Fruit fly (Drosophila melanogaster) whole organism, adult: Measurements from ENCODE around the gene Jon65Aii.

Experiments used
- CG11617 ChIP-seq: fragments of 200-800 bp; sonication (Bioruptor generic); optimal IDR thresholded peaks from 2 replicates; lab custom pipeline; 2017; ENCODE audit warnings: mild to moderate bottlenecking, missing biosample characterization, missing genetic modification reagents, missing genetic modification characterization
- CG12768 ChIP-seq: fragments of 200-800 bp; sonication (Bioruptor generic); optimal IDR thresholded peaks from 2 replicates; lab custom pipeline; 2017; ENCODE audit warnings: missing biosample characterization, missing genetic modification characterization, mild to moderate bottlenecking, moderate library complexity, missing genetic modification reagents
- CG33017 ChIP-seq: fragments of 200-800 bp; sonication (Bioruptor generic); optimal IDR thresholded peaks from 2 replicates; lab custom pipeline; 2018; ENCODE audit warnings: missing biosample characterization, mild to moderate bottlenecking, missing genetic modification characterization, moderate library complexity
- CG7101 ChIP-seq: fragments of 200-800 bp; sonication (Bioruptor generic); optimal IDR thresholded peaks from 2 replicates; lab custom pipeline; 2018; ENCODE audit warnings: missing biosample characterization, mild to moderate bottlenecking, missing genetic modification characterization, moderate library complexity
- Clk ChIP-seq: fragments of 200-800 bp; sonication (Bioruptor generic); optimal IDR thresholded peaks from 2 replicates; lab custom pipeline; 2017; ENCODE audit warnings: missing biosample characterization, missing genetic modification characterization
- Crg-1 ChIP-seq: fragments of 200-800 bp; sonication (Bioruptor generic); optimal IDR thresholded peaks from 2 replicates; lab custom pipeline; 2016; ENCODE audit warnings: missing biosample characterization, missing genetic modification characterization
- Mnt ChIP-seq: fragments of 200-800 bp; sonication (Bioruptor generic); optimal IDR thresholded peaks from 2 replicates; lab custom pipeline; 2016; ENCODE audit warnings: missing biosample characterization, mild to moderate bottlenecking, missing genetic modification characterization
- bab1 ChIP-seq: fragments of 200-800 bp; sonication (Bioruptor generic); optimal IDR thresholded peaks from 3 replicates; lab custom pipeline; 2019; ENCODE audit warnings: missing biosample characterization, mild to moderate bottlenecking, missing genetic modification characterization, moderate library complexity
- cic ChIP-seq: fragments of 200-800 bp; sonication (Bioruptor generic); optimal IDR thresholded peaks from 2 replicates; lab custom pipeline; 2017; ENCODE audit warnings: missing biosample characterization, mild to moderate bottlenecking, missing genetic modification characterization, moderate library complexity
- cnc ChIP-seq, 2 experiments: fragments of >200 bp; optimal IDR thresholded peaks; 2 replicates each; lab custom pipeline; 2017
- kay ChIP-seq: fragments of 200-800 bp; sonication (Bioruptor generic); peaks from one replicate; lab custom pipeline; 2016; ENCODE audit warnings: missing biosample characterization, missing genetic modification characterization, borderline replicate concordance
- ovo ChIP-seq: fragments of 200-800 bp; sonication (Bioruptor generic); optimal IDR thresholded peaks from 2 replicates; lab custom pipeline; 2016; ENCODE audit warnings: missing biosample characterization, missing genetic modification characterization
- toe ChIP-seq: fragments of 200-800 bp; sonication (Bioruptor generic); optimal IDR thresholded peaks from 2 replicates; lab custom pipeline; 2016; ENCODE audit warnings: missing biosample characterization, missing genetic modification characterization

- TF ChIP-seq bab1 (no peak), toe (no peak), CG11617 (no peak), Crg-1 (GFP tag; lab: Kevin White, UChicago) (no peak), CG7101 (tag; lab: Kevin White, UChicago) (no peak), cnc (optimal IDR thresholded peaks at IDR 0.05; lab: Kevin White, UChicago) (no peak), Clk (GFP tag; lab: Kevin White, UChicago) (no peak), ovo (GFP tag; lab: Kevin White, UChicago) (no peak), cic (GFP tag; lab: Kevin White, UChicago) (no peak), Mnt (GFP tag; lab: Kevin White, UChicago) (no peak), CG12768 (GFP tag; lab: Kevin White, UChicago) (no peak), kay (GFP tag; lab: Kevin White, UChicago) (peak; percentile 8), CG33017 (tag; lab: Kevin White, UChicago) (no peak)
These were observed at the start of gene Jon65Aii for dm6 chr3L:6052021-6052420.
